Worm (Caenorhabditis elegans): ENCODE measurements around the gene sco-1.

DNA sequence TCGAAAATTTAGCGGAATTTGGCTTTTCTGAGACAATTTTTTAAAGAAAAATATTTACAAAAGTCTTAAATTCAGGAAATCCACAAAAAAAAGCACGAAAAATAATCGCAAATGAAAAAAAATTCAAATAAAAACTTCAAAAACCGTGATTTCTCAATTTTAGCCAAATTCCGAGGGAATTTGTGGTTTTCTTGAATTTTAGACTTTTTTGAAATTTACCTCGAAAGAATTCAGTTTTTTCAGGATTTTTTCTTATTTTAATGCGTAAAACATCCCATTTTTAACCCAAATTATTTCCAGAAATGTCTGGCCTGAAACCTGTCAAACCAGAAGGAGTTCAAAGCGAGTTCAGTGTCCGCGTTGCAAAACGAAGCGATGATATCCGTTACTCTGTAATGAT is 1.9 kb downstream of the sco-1 start, which contains the start of gene gtf-2F1:
- TF ChIP-seq fos-1 (tag; optimal IDR thresholded peaks at IDR 0.05) (no peak), nfya-1 (tag; optimal IDR thresholded peaks at IDR 0.05; ENCODE audit: insufficient read depth) (no peak), pha-4 (tag; optimal IDR thresholded peaks at IDR 0.05) (no peak), ztf-11 (tag; optimal IDR thresholded peaks at IDR 0.05) (no peak), ama-1 (optimal IDR thresholded peaks at IDR 0.05) (no peak), elt-3 (tag; optimal IDR thresholded peaks at IDR 0.05) (no peak), unc-62 (GFP tag; optimal IDR thresholded peaks at IDR 0.05) (no peak), elt-1 (tag; optimal IDR thresholded peaks at IDR 0.05) (no peak)
